Worm (Caenorhabditis elegans) whole organism, early embryonic: ENCODE results near the gene mlk-1.

Experiments
- B0310.2 ChIP-seq: sonication (generic microtip); optimal IDR thresholded peaks from 2 replicates; lab custom pipeline; 2016; ENCODE audit warnings: mild to moderate bottlenecking, missing genetic modification characterization, missing compliant biosample characterization
- F13C5.2 ChIP-seq: sonication (generic microtip); optimal IDR thresholded peaks from 2 replicates; lab custom pipeline; 2017; ENCODE audit warnings: mild to moderate bottlenecking, missing genetic modification characterization, inconsistent platforms, missing compliant biosample characterization
- aly-1 ChIP-seq: sonication (generic microtip); optimal IDR thresholded peaks from 2 replicates; lab custom pipeline; 2016; ENCODE audit warnings: missing genetic modification characterization, missing compliant biosample characterization
- ama-1 ChIP-seq: fragments of 150-350 bp; optimal IDR thresholded peaks from 2 replicates; lab custom pipeline; 2014
- ceh-13 ChIP-seq: fragments of 200-800 bp; sonication (Bioruptor generic); optimal IDR thresholded peaks from 2 replicates; lab custom pipeline; 2018; ENCODE audit warnings: mild to moderate bottlenecking, missing genetic modification characterization, missing compliant biosample characterization
- ceh-36 ChIP-seq: sonication (generic microtip); optimal IDR thresholded peaks from 2 replicates; lab custom pipeline; 2016; ENCODE audit warnings: missing genetic modification characterization, inconsistent platforms, missing compliant biosample characterization
- ets-7 ChIP-seq: sonication (generic microtip); optimal IDR thresholded peaks from 2 replicates; lab custom pipeline; 2016; ENCODE audit warnings: missing genotype, missing genetic modification characterization, missing compliant biosample characterization
- flt-1 ChIP-seq: fragments of 200-800 bp; sonication (Bioruptor generic); IDR thresholded peaks from 2 replicates; pipeline ENCODE4 v1.3.6; 2022; ENCODE audit warnings: missing genetic modification characterization, missing compliant biosample characterization
- hmbx-1 ChIP-seq: sonication (generic microtip); optimal IDR thresholded peaks from 2 replicates; lab custom pipeline; 2016; ENCODE audit warnings: mild to moderate bottlenecking, missing genetic modification characterization, missing compliant biosample characterization
- hmg-4 ChIP-seq: fragments of 200-800 bp; sonication (Bioruptor generic); optimal IDR thresholded peaks from 2 replicates; lab custom pipeline; 2018; ENCODE audit warnings: mild to moderate bottlenecking, missing genetic modification characterization, missing compliant biosample characterization
- hnd-1 ChIP-seq: sonication (generic microtip); optimal IDR thresholded peaks from 2 replicates; lab custom pipeline; 2016; ENCODE audit warnings: missing genetic modification characterization, missing compliant biosample characterization
- pes-1 ChIP-seq: fragments of 200-800 bp; sonication (Bioruptor generic); IDR thresholded peaks from 2 replicates; pipeline ENCODE4 v1.3.6; 2022; ENCODE audit warnings: missing genetic modification reagents, missing genetic modification characterization, missing compliant biosample characterization
- scrt-1 ChIP-seq: fragments of 200-800 bp; sonication (Bioruptor generic); IDR thresholded peaks from 2 replicates; pipeline ENCODE4 v1.3.6; 2022; ENCODE audit warnings: missing genetic modification characterization, missing compliant biosample characterization
- sea-1 ChIP-seq: fragments of 200-800 bp; sonication (Bioruptor generic); conservative IDR thresholded peaks from 2 replicates; pipeline ENCODE4 v1.3.6; 2022; ENCODE audit warnings: missing genetic modification characterization, missing compliant biosample characterization
- tbx-11 ChIP-seq: fragments of 200-800 bp; sonication (Bioruptor generic); IDR thresholded peaks from 2 replicates; pipeline ENCODE4 v1.3.6; 2022; ENCODE audit warnings: missing genetic modification characterization, missing compliant biosample characterization
- tbx-37 ChIP-seq: fragments of 200-800 bp; sonication (Bioruptor generic); conservative IDR thresholded peaks from 2 replicates; pipeline ENCODE4 v1.3.6; 2022; ENCODE audit warnings: missing genetic modification reagents, missing genetic modification characterization, missing compliant biosample characterization
- tra-4 ChIP-seq: sonication (generic microtip); optimal IDR thresholded peaks from 2 replicates; lab custom pipeline; 2017; ENCODE audit warnings: missing genetic modification characterization, missing compliant biosample characterization

mlk-1 gene

ce11 chrV:5032176-5032575 is 32.4 kb downstream of the mlk-1 start:
- TF ChIP-seq ama-1 (lab: Kevin White, UChicago): no peak
- TF ChIP-seq ceh-13: no peak
- no peak for TF ChIP-seq ets-7 (tag; lab: Kevin White, UChicago)
- no peak for TF ChIP-seq ceh-36 (tag; lab: Kevin White, UChicago)
- no peak for TF ChIP-seq tbx-37 (GFP tag; lab: Robert Waterston, UW)

ce11 chrV:5031764-5032163 is 32.8 kb downstream of the mlk-1 start:
- TF ChIP-seq ceh-13: no peak
- no peak for TF ChIP-seq ets-7 (tag; lab: Kevin White, UChicago)
- TF ChIP-seq hmg-4: no peak
- no peak for TF ChIP-seq tra-4 (tag; lab: Kevin White, UChicago)
- TF ChIP-seq scrt-1 (GFP tag; lab: Robert Waterston, UW): no peak

DNA sequence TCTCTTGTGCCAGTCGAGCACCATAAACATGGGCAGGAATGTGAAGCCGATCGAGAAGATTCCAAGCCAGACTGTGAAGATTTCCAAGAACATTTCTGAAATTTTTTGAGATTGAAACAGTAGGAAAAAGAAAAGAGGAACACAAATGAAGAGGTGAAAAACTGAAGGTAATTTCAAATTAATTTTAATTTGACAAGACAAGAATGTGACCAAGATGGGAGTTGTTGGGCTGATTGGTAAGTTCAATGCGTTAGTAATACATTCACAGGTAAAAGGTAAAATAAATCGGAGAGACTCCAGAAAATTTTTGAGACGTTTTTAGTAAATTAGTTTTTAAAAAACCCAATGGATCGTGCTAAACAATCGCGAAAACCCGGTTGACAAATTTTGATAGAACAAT is 33.9 kb downstream of the mlk-1 start, which contains the start of gene swt-7:
swt-7 (minus strand) TSS at position 101 of the 400 bp plus-strand sequence.
- TF ChIP-seq ceh-36 (tag; lab: Kevin White, UChicago) (no peak), hmg-4 (no peak), ets-7 (tag; lab: Kevin White, UChicago) (no peak), tbx-11 (no peak), hmbx-1 (tag; lab: Kevin White, UChicago) (no peak), tbx-37 (GFP tag; lab: Robert Waterston, UW) (no peak), pes-1 (no peak), scrt-1 (GFP tag; lab: Robert Waterston, UW) (no peak), ceh-13 (no peak)

ce11 chrV:5030212-5030611 is 34.4 kb downstream of the mlk-1 start:
- TF ChIP-seq flt-1 (GFP tag; lab: Robert Waterston, UW) (no peak), hmg-4 (no peak), ceh-36 (tag; lab: Kevin White, UChicago) (no peak), ama-1 (lab: Kevin White, UChicago) (no peak), tbx-37 (GFP tag; lab: Robert Waterston, UW) (no peak), sea-1 (GFP tag; lab: Robert Waterston, UW) (no peak), scrt-1 (GFP tag; lab: Robert Waterston, UW) (no peak), tbx-11 (no peak), hnd-1 (tag; lab: Kevin White, UChicago) (no peak)

ce11 chrV:5027640-5028039 is 37.0 kb downstream of the mlk-1 start, which contains the start of gene cpt-4:
cpt-4 (minus strand) TSS chrV:5027723.
- TF ChIP-seq ceh-36 (tag; lab: Kevin White, UChicago) (no peak), tra-4 (tag; lab: Kevin White, UChicago) (no peak), B0310.2 (tag; lab: Kevin White, UChicago) (no peak), sea-1 (GFP tag; lab: Robert Waterston, UW) (no peak), tbx-11 (no peak), ama-1 (lab: Kevin White, UChicago) (no peak), aly-1 (tag; lab: Kevin White, UChicago) (no peak), hmg-4 (no peak), F13C5.2 (tag; lab: Kevin White, UChicago) (no peak), ceh-13 (no peak), scrt-1 (GFP tag; lab: Robert Waterston, UW) (no peak), ets-7 (tag; lab: Kevin White, UChicago) (no peak), hnd-1 (tag; lab: Kevin White, UChicago) (no peak), tbx-37 (GFP tag; lab: Robert Waterston, UW) (no peak), flt-1 (GFP tag; lab: Robert Waterston, UW) (no peak), pes-1 (no peak), hmbx-1 (tag; lab: Kevin White, UChicago) (no peak)

DNA sequence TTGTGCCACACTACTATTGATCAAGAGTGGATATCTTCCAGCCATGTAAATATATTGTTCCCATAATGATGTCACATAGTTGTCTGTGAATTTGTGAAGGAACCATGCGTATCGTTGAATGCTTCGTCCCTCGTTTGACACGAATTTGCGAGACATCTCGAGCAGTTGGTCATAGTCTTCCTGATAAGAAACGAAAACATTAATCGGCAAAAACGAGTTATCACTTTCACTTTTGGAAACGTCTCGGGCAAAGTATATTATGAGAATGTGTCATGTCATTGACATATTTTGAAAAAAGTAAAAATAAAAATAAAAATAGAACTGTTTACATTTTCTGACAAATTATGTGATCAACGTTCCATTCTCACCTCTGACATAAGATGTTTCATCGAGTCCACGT is 38.2 kb downstream of the mlk-1 start:
- no peak for TF ChIP-seq ceh-13
- no peak for TF ChIP-seq ceh-36 (tag; lab: Kevin White, UChicago)
- no peak for TF ChIP-seq sea-1 (GFP tag; lab: Robert Waterston, UW)
- TF ChIP-seq scrt-1 (GFP tag; lab: Robert Waterston, UW): no peak
- no peak for TF ChIP-seq B0310.2 (tag; lab: Kevin White, UChicago)
- TF ChIP-seq ama-1 (lab: Kevin White, UChicago): no peak
- TF ChIP-seq tbx-11: no peak
- TF ChIP-seq ets-7 (tag; lab: Kevin White, UChicago): no peak
- TF ChIP-seq hmbx-1 (tag; lab: Kevin White, UChicago): no peak
- no peak for TF ChIP-seq hmg-4
- no peak for TF ChIP-seq hnd-1 (tag; lab: Kevin White, UChicago)
- TF ChIP-seq F13C5.2 (tag; lab: Kevin White, UChicago): no peak
- no peak for TF ChIP-seq aly-1 (tag; lab: Kevin White, UChicago)
- TF ChIP-seq tra-4 (tag; lab: Kevin White, UChicago): no peak
- TF ChIP-seq pes-1: no peak
- no peak for TF ChIP-seq tbx-37 (GFP tag; lab: Robert Waterston, UW)
- no peak for TF ChIP-seq flt-1 (GFP tag; lab: Robert Waterston, UW)

DNA sequence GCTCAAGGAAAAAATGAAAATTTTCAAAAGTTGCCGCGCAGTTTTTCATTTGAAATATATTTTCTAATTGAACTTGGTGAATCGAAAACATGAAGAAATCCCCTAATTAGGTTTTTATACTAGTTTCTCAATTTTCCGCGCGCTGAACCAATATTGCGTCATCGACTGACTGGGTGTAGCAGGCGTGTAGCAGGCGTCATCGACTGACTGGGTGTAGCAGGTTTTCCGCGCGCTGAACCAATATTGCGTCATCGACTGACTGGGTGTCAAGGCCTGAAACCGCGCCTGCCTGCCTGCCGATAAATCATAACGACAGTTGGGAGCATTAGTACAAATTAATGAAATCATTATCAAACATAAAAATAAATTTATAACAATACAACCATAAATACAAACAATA is 41.3 kb downstream of the mlk-1 start:
- peak; percentile 37 for TF ChIP-seq hmg-4
- no peak for TF ChIP-seq scrt-1 (GFP tag; lab: Robert Waterston, UW)

DNA sequence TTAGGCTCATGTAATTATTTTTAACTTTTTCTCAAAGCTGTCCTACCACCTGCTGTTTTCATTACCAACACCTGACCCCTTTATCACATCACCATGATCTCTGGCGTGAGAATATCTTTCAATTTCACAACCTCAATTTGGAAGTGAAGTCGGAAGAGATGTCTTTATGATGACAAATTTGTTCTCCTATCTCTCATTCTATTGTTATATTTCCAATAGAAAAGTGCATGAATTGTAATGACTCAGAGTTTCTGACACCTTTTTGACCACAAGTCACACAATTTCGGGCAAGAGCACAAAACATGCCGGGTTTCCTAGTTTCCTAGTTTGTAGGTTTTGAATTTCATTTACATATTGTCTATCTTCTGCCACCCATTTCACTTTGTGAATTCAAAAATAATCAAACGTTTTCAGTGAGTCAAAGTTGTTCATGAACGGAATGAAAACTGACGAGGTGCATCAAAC is 45.8 kb downstream of the mlk-1 start, which contains the start of gene srr-4:
srr-4 (plus strand) TSS at position 415 of the 465 bp plus-strand sequence.
- TF ChIP-seq ceh-13: no peak
- no peak for TF ChIP-seq tra-4 (tag; lab: Kevin White, UChicago)
- no peak for TF ChIP-seq F13C5.2 (tag; lab: Kevin White, UChicago)
- TF ChIP-seq scrt-1 (GFP tag; lab: Robert Waterston, UW): no peak
- TF ChIP-seq tbx-11: no peak
- TF ChIP-seq hmg-4: no peak
- TF ChIP-seq ama-1 (lab: Kevin White, UChicago): no peak
- no peak for TF ChIP-seq ceh-36 (tag; lab: Kevin White, UChicago)
- TF ChIP-seq hnd-1 (tag; lab: Kevin White, UChicago): no peak
- no peak for TF ChIP-seq B0310.2 (tag; lab: Kevin White, UChicago)
- no peak for TF ChIP-seq tbx-37 (GFP tag; lab: Robert Waterston, UW)
- no peak for TF ChIP-seq sea-1 (GFP tag; lab: Robert Waterston, UW)
- no peak for TF ChIP-seq ets-7 (tag; lab: Kevin White, UChicago)
- TF ChIP-seq aly-1 (tag; lab: Kevin White, UChicago): no peak
